Worm (Caenorhabditis elegans) whole organism, young adult: ENCODE results near the gene T04A11.1.
"Not testable (repeated sequence)": the region's sequence is repeated elsewhere in the genome, so short reads cannot be mapped to it uniquely, and the experiment has no call there.

Experiments used
- B0035.1 ChIP-seq: sonication (generic microtip); optimal IDR thresholded peaks from 2 replicates; lab custom pipeline; 2016; ENCODE audit warnings: missing genetic modification characterization, mild to moderate bottlenecking, missing compliant biosample characterization, missing genotype, missing genetic modification reagents
- F37B4.10 ChIP-seq: fragments of 200-800 bp; sonication (Bioruptor generic); IDR thresholded peaks from 2 replicates; pipeline ENCODE4 v1.3.6; 2022; ENCODE audit warnings: missing genetic modification characterization, missing compliant biosample characterization
- ZK185.1 ChIP-seq: sonication (generic microtip); optimal IDR thresholded peaks from 2 replicates; lab custom pipeline; 2016; ENCODE audit warnings: mild to moderate bottlenecking, missing genetic modification characterization, missing compliant biosample characterization; ENCODE audit not compliant: poor library complexity, severe bottlenecking
- hmg-20 ChIP-seq: fragments of 200-800 bp; sonication (Bioruptor generic); IDR thresholded peaks from 2 replicates; pipeline ENCODE4 v1.3.6; 2022; ENCODE audit warnings: missing genetic modification reagents, missing genetic modification characterization, missing compliant biosample characterization
- lin-35 ChIP-seq, 3 experiments: fragments of 150-350 bp in 2 of 3; sonication (generic microtip) in 1 of 3; optimal IDR thresholded peaks; 2 replicates each; lab custom pipeline; 2014 to 2018; ENCODE audit warnings: missing biosample characterization in 3 of 3, missing genetic modification characterization in 3 of 3, missing genetic modification reagents in 3 of 3
- lin-54 ChIP-seq: fragments of 200-800 bp; sonication (Bioruptor generic); optimal IDR thresholded peaks from 2 replicates; lab custom pipeline; 2018; ENCODE audit warnings: mild to moderate bottlenecking, missing genetic modification characterization, missing compliant biosample characterization
- snpc-4 ChIP-seq, 5 experiments: fragments of 150-350 bp in 1 of 5; sonication (generic microtip) in 4 of 5; optimal IDR thresholded peaks; 2 replicates each; lab custom pipeline; 2014 to 2018; ENCODE audit warnings: missing genetic modification characterization in 5 of 5, missing biosample characterization in 3 of 5, antibody characterized with exemption in 2 of 5, mild to moderate bottlenecking in 2 of 5, missing compliant biosample characterization in 2 of 5, missing genotype in 2 of 5, moderate library complexity in 2 of 5, missing genetic modification reagents in 1 of 5
- ztf-18 ChIP-seq: sonication (generic microtip); optimal IDR thresholded peaks from 2 replicates; lab custom pipeline; 2016; ENCODE audit warnings: missing genotype, mild to moderate bottlenecking, missing genetic modification characterization, missing compliant biosample characterization
- ztf-6 ChIP-seq: fragments of 200-800 bp; sonication (Bioruptor generic); IDR thresholded peaks from 2 replicates; pipeline ENCODE4 v1.3.6; 2022; ENCODE audit warnings: missing genetic modification reagents, missing genetic modification characterization, missing compliant biosample characterization

DNA sequence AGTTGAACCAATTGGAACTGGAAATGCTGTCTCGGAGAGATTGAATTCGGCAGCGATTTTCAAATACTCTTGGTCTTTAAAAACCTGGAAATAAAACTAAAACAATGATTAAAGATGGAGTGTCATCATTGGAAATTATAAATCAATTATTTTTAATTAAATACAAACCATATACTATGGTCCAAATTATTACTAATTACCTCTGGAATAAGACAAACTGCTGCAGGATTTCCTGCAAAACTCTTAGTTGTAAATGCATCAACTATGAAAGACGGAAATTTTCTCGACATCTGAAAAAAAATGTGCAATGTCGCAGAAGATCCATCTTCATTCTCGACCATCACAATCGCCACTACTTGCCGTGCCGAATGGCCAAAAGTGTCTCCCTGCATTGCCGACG lies 1.9 kb upstream of the T04A11.1 start, which contains the start of gene igdb-1:
- not testable (repeated sequence) for TF ChIP-seq lin-54; ZK185.1 (tag; lab: Kevin White, UChicago); lin-35 (GFP tag; optimal IDR thresholded peaks at IDR 0.05; lab: Kevin White, UChicago); snpc-4 (GFP tag; optimal IDR thresholded peaks at IDR 0.05; lab: Kevin White, UChicago); snpc-4 (tag; optimal IDR thresholded peaks at IDR 0.05; lab: Kevin White, UChicago); ztf-18 (tag; lab: Kevin White, UChicago); F37B4.10 (GFP tag; lab: Robert Waterston, UW); ztf-6 (GFP tag; lab: Robert Waterston, UW); hmg-20 (GFP tag; lab: Robert Waterston, UW); B0035.1 (tag; lab: Kevin White, UChicago)
